Worm (Caenorhabditis elegans): ENCODE data around the gene C34C12.2.

- TF ChIP-seq C34F6.9 (tag; optimal IDR thresholded peaks at IDR 0.05), result no peak
- no peak for TF ChIP-seq ztf-11 (tag; optimal IDR thresholded peaks at IDR 0.05)
Measured at ce11 chrIII:3499850-3500249, 46.3 kb downstream of the C34C12.2 start.
